Worm (Caenorhabditis elegans) whole organism, young adult: ENCODE data around the gene F53G2.12.

Source experiments
- F49E8.2 ChIP-seq: sonication (generic microtip); optimal IDR thresholded peaks from 3 replicates; lab custom pipeline; 2017; ENCODE audit warnings: missing genetic modification characterization, mild to moderate bottlenecking, missing compliant biosample characterization, antibody characterized with exemption, moderate library complexity; ENCODE audit not compliant: insufficient read depth
- F57A8.1 ChIP-seq: fragments of 200-800 bp; sonication (Bioruptor generic); optimal IDR thresholded peaks from 2 replicates; lab custom pipeline; 2018; ENCODE audit warnings: mild to moderate bottlenecking, missing genetic modification characterization, moderate library complexity, missing compliant biosample characterization
- T26A5.8 ChIP-seq: sonication (generic microtip); optimal IDR thresholded peaks from 2 replicates; lab custom pipeline; 2016; ENCODE audit warnings: missing genetic modification characterization, missing compliant biosample characterization
- Y56A3A.18 ChIP-seq: fragments of 200-800 bp; sonication (Bioruptor generic); IDR thresholded peaks from 2 replicates; pipeline ENCODE4 v1.3.6; 2022; ENCODE audit warnings: missing genetic modification reagents, missing genetic modification characterization, missing compliant biosample characterization
- ama-1 ChIP-seq, 3 experiments: fragments of 150-350 bp in 1 of 3; sonication (generic microtip) in 2 of 3; optimal IDR thresholded peaks; 2 replicates each; lab custom pipeline; 2014 to 2018; ENCODE audit warnings: missing biosample characterization in 2 of 3, missing genetic modification characterization in 2 of 3, missing genetic modification reagents in 2 of 3
- atf-7 ChIP-seq: sonication (generic microtip); optimal IDR thresholded peaks from 2 replicates; lab custom pipeline; 2017; ENCODE audit warnings: mild to moderate bottlenecking, missing genetic modification characterization, missing compliant biosample characterization
- cebp-2 ChIP-seq: fragments of 200-800 bp; sonication (Bioruptor generic); IDR thresholded peaks from 2 replicates; pipeline ENCODE4 v1.3.6; 2022; ENCODE audit warnings: missing genetic modification characterization, missing compliant biosample characterization
- ceh-40 ChIP-seq: fragments of 200-800 bp; sonication (Bioruptor generic); IDR thresholded peaks from 2 replicates; pipeline ENCODE4 v1.3.6; 2022; ENCODE audit warnings: missing genetic modification characterization, missing compliant biosample characterization
- nfya-1 ChIP-seq: sonication (generic microtip); optimal IDR thresholded peaks from 2 replicates; lab custom pipeline; 2017; ENCODE audit warnings: antibody characterized with exemption, missing compliant biosample characterization, missing genetic modification characterization, borderline replicate concordance; ENCODE audit not compliant: insufficient read depth
- repo-1 ChIP-seq: sonication (generic microtip); optimal IDR thresholded peaks from 2 replicates; lab custom pipeline; 2017; ENCODE audit warnings: mild to moderate bottlenecking, missing genetic modification characterization, missing compliant biosample characterization
- sea-2 ChIP-seq: fragments of 200-800 bp; sonication (Bioruptor generic); IDR thresholded peaks from 2 replicates; pipeline ENCODE4 v1.3.6; 2022; ENCODE audit warnings: missing genetic modification characterization, missing compliant biosample characterization
- unc-62 ChIP-seq: fragments of 150-350 bp; optimal IDR thresholded peaks from 2 replicates; lab custom pipeline; 2014; ENCODE audit warnings: missing biosample characterization, missing genetic modification reagents, missing genetic modification characterization
- xnd-1 ChIP-seq: sonication (generic microtip); optimal IDR thresholded peaks from 2 replicates; lab custom pipeline; 2016; ENCODE audit warnings: missing genotype, missing genetic modification reagents, missing genetic modification characterization, missing compliant biosample characterization
- ztf-22 ChIP-seq: fragments of 200-800 bp; sonication (Bioruptor generic); optimal IDR thresholded peaks from 2 replicates; lab custom pipeline; 2018; ENCODE audit warnings: mild to moderate bottlenecking, missing genetic modification characterization, moderate library complexity, missing compliant biosample characterization

- peak; percentile 37 for TF ChIP-seq F49E8.2 (tag; lab: Kevin White, UChicago)
- 0 out of 2 replicates have a peak, but pooled peaks have one; percentile 39 for TF ChIP-seq sea-2 (GFP tag; lab: Robert Waterston, UW)
- TF ChIP-seq repo-1 = no peak
- no peak for TF ChIP-seq F57A8.1 (GFP tag; lab: Kevin White, UChicago)
- no peak for TF ChIP-seq unc-62 (GFP tag; lab: Kevin White, UChicago)
- no peak for TF ChIP-seq T26A5.8 (tag; lab: Kevin White, UChicago)
- no peak for TF ChIP-seq Y56A3A.18 (GFP tag; lab: Robert Waterston, UW)
- TF ChIP-seq atf-7 (tag; lab: Kevin White, UChicago) = no peak
- no peak for TF ChIP-seq cebp-2
- TF ChIP-seq nfya-1 = no peak
- TF ChIP-seq ama-1 (optimal IDR thresholded peaks at IDR 0.05; lab: Kevin White, UChicago) = no peak
- no peak for TF ChIP-seq ama-1 (GFP tag; optimal IDR thresholded peaks at IDR 0.05; lab: Kevin White, UChicago)
- TF ChIP-seq ztf-22 = no peak
- 0 out of 2 replicates have a peak, but pooled peaks have one; percentile 39 for TF ChIP-seq ceh-40 (GFP tag; lab: Robert Waterston, UW)
- peak; percentile 98 for TF ChIP-seq xnd-1 (tag; lab: Kevin White, UChicago)
These were observed 27.9 kb downstream of the F53G2.12 start for ce11 chrII:2450990-2451389.
